Fruit fly (Drosophila melanogaster): ENCODE data around the gene CG43731.

- TF ChIP-seq Myc (optimal IDR thresholded peaks at IDR 0.05) (no peak), psq (optimal IDR thresholded peaks at IDR 0.05) (no peak), h (optimal IDR thresholded peaks at IDR 0.05) (no peak), insv (optimal IDR thresholded peaks at IDR 0.05) (no peak)
Observed at dm6 chr2L:19136735-19137134, 34.9 kb downstream of the CG43731 start.
